Fruit fly (Drosophila melanogaster) S2 (cell line): ENCODE results near the gene FoxL1.

ENCODE experiments used
- CG8478 ChIP-seq: fragments of >200 bp; optimal IDR thresholded peaks from 2 replicates; lab custom pipeline; 2018
- CTCF ChIP-seq, 2 experiments: fragments of >200 bp; optimal IDR thresholded peaks; 2 replicates each; lab custom pipeline; 2018

- no peak for TF ChIP-seq CTCF (optimal IDR thresholded peaks at IDR 0.05; lab: Kevin White, UChicago)
- no peak for TF ChIP-seq CG8478 (lab: Kevin White, UChicago)
Measured at dm6 chr3L:4031762-4032161, 13.1 kb downstream of the FoxL1 start, which contains the start of the genes Gr64d and Gr64e.
